Worm (Caenorhabditis elegans): ENCODE results near the gene T26C11.9.

The T26C11.9 gene

DNA sequence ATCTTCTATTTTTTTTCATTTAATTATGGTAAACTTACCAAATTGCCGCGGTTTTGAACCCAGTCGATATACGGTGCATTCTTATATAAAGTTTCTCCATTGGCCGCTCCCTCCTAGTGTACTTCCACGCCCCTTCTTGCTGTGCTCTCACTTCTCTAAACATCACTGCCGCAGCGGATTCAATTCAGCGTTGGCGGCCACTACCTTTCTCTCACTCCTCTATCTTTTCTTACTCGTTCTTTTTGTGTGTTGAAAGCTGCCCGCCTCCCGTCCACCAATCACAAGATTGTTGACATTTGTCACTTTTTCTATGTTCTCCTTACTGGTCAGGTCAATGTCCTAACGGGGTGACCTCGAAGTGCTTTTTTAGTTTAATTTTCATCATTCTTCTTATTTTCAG lies 17.3 kb upstream of the T26C11.9 start:
- TF ChIP-seq nfya-1 (tag; optimal IDR thresholded peaks at IDR 0.05; ENCODE audit: insufficient read depth): peak; percentile 99
- peak; percentile 14 for TF ChIP-seq ceh-28 (tag; optimal IDR thresholded peaks at IDR 0.05)
- TF ChIP-seq pha-4 (tag; optimal IDR thresholded peaks at IDR 0.05): peak; percentile 86
- TF ChIP-seq ama-1 (optimal IDR thresholded peaks at IDR 0.05): no peak

DNA sequence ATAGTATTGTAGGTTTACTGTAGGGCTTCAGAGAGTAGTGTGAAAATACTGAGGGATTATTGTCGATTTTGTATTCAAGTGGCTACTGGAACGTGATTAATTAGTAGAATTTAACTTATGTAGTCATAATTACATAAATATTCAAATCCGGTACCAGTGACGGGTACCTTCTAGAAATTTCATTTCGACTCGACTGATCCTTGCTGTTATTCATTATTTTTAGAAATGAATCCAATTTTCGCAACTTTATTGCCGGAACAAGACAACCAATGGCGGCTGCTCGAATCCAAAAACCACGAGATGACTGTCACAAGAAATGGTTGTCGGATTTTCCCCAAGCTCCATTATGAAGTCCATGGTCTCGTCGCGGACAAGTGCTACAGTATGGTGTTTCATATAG lies 11.3 kb upstream of the T26C11.9 start, which contains the start of gene tbx-41:
tbx-41 (plus strand) TSS at position 301 of the 400 bp plus-strand sequence.
- no peak for TF ChIP-seq lin-15B (tag; optimal IDR thresholded peaks at IDR 0.05)
- no peak for TF ChIP-seq ceh-9 (tag; optimal IDR thresholded peaks at IDR 0.05)
- no peak for TF ChIP-seq nhr-67 (tag; optimal IDR thresholded peaks at IDR 0.05)
- TF ChIP-seq aly-2 (tag; optimal IDR thresholded peaks at IDR 0.05): no peak
- TF ChIP-seq mdl-1 (tag; optimal IDR thresholded peaks at IDR 0.05): no peak
- TF ChIP-seq nfya-1 (tag; optimal IDR thresholded peaks at IDR 0.05; ENCODE audit: insufficient read depth): no peak
- no peak for TF ChIP-seq nhr-28 (tag; optimal IDR thresholded peaks at IDR 0.05)
- TF ChIP-seq zag-1 (tag; optimal IDR thresholded peaks at IDR 0.05): no peak
- TF ChIP-seq elt-3 (tag; optimal IDR thresholded peaks at IDR 0.05): no peak
- no peak for TF ChIP-seq unc-39 (tag; optimal IDR thresholded peaks at IDR 0.05)
- TF ChIP-seq fkh-10 (GFP tag; optimal IDR thresholded peaks at IDR 0.05): no peak
- no peak for TF ChIP-seq unc-62 (GFP tag; optimal IDR thresholded peaks at IDR 0.05)
- no peak for TF ChIP-seq ZK546.5 (tag; optimal IDR thresholded peaks at IDR 0.05)
- TF ChIP-seq nhr-25 (tag; optimal IDR thresholded peaks at IDR 0.05): no peak
- TF ChIP-seq nhr-12 (tag; optimal IDR thresholded peaks at IDR 0.05): no peak

DNA sequence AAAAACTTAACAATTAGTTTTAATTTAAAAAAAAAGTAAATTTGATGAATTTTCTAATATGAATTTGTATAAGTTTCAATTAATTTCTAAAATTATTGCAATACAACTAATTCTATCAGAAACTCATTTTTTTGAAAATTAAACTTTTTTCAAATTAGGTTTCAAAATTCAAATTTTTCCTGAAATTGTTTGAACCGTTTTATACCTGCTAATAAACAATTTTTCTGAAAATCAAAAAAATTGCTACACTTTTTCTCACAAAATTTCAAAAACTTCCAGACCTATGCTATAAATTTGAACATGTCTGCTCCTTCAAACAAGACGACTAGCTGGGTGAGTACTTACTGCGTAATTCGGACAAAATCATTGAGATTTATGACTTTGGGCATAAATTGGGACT lies 6.8 kb upstream of the T26C11.9 start, which contains the start of gene T26C11.8:
T26C11.8 (plus strand) TSS at position 301 of the 400 bp plus-strand sequence.
- TF ChIP-seq fkh-2 (tag; optimal IDR thresholded peaks at IDR 0.05): no peak
- TF ChIP-seq unc-62 (GFP tag; optimal IDR thresholded peaks at IDR 0.05): no peak
- no peak for TF ChIP-seq nhr-28 (tag; optimal IDR thresholded peaks at IDR 0.05)
- TF ChIP-seq ceh-9 (tag; optimal IDR thresholded peaks at IDR 0.05): no peak

ce11 chrX:1858616-1859015 lies 5.0 kb upstream of the T26C11.9 start:
- no peak for TF ChIP-seq aly-2 (tag; optimal IDR thresholded peaks at IDR 0.05)
- peak; percentile 68 for TF ChIP-seq lsy-12 (tag; optimal IDR thresholded peaks at IDR 0.05)
- TF ChIP-seq elt-1 (tag; optimal IDR thresholded peaks at IDR 0.05): no peak
- TF ChIP-seq tbx-2 (tag; optimal IDR thresholded peaks at IDR 0.05): peak; percentile 61
- TF ChIP-seq snpc-4 (tag; optimal IDR thresholded peaks at IDR 0.05): no peak
- TF ChIP-seq nhr-43 (tag; optimal IDR thresholded peaks at IDR 0.05; ENCODE audit: poor library complexity, severe bottlenecking): peak; percentile 67
- TF ChIP-seq pha-4 (tag; optimal IDR thresholded peaks at IDR 0.05): peak; percentile 37
- no peak for TF ChIP-seq skn-1 (tag; optimal IDR thresholded peaks at IDR 0.05)
- no peak for TF ChIP-seq elt-3 (tag; optimal IDR thresholded peaks at IDR 0.05)
- no peak for TF ChIP-seq eor-1 (tag; optimal IDR thresholded peaks at IDR 0.05)
- peak; percentile 61 for TF ChIP-seq hmg-11 (tag; optimal IDR thresholded peaks at IDR 0.05)
- peak; percentile 36 for TF ChIP-seq nfya-1 (tag; optimal IDR thresholded peaks at IDR 0.05; ENCODE audit: insufficient read depth)
- peak; percentile 6 for TF ChIP-seq nhr-23 (tag; optimal IDR thresholded peaks at IDR 0.05)
- TF ChIP-seq nhr-28 (tag; optimal IDR thresholded peaks at IDR 0.05): no peak
- TF ChIP-seq ceh-28 (tag; optimal IDR thresholded peaks at IDR 0.05): peak; percentile 33
- no peak for TF ChIP-seq ztf-11 (tag; optimal IDR thresholded peaks at IDR 0.05)
- TF ChIP-seq jun-1 (tag; optimal IDR thresholded peaks at IDR 0.05): peak; percentile 3
- TF ChIP-seq elt-2 (tag; optimal IDR thresholded peaks at IDR 0.05): peak; percentile 16
- no peak for TF ChIP-seq lin-39 (tag; optimal IDR thresholded peaks at IDR 0.05)

- TF ChIP-seq ceh-16 (tag; optimal IDR thresholded peaks at IDR 0.05) (no peak), skn-1 (tag; optimal IDR thresholded peaks at IDR 0.05) (no peak), pqm-1 (tag; optimal IDR thresholded peaks at IDR 0.05) (no peak), nhr-43 (tag; optimal IDR thresholded peaks at IDR 0.05; ENCODE audit: poor library complexity, severe bottlenecking) (no peak), nhr-67 (tag; optimal IDR thresholded peaks at IDR 0.05) (no peak), pha-4 (tag; optimal IDR thresholded peaks at IDR 0.05) (no peak), snpc-4 (tag; optimal IDR thresholded peaks at IDR 0.05) (no peak), R02D3.7 (tag; optimal IDR thresholded peaks at IDR 0.05) (no peak), mdl-1 (tag; optimal IDR thresholded peaks at IDR 0.05) (no peak), unc-39 (tag; optimal IDR thresholded peaks at IDR 0.05) (no peak), fkh-2 (tag; optimal IDR thresholded peaks at IDR 0.05) (no peak), nhr-11 (tag; optimal IDR thresholded peaks at IDR 0.05) (no peak), jun-1 (tag; optimal IDR thresholded peaks at IDR 0.05) (no peak), lin-39 (tag; optimal IDR thresholded peaks at IDR 0.05) (no peak), elt-2 (tag; optimal IDR thresholded peaks at IDR 0.05) (no peak), sea-2 (GFP tag; optimal IDR thresholded peaks at IDR 0.05) (no peak), ztf-11 (tag; optimal IDR thresholded peaks at IDR 0.05) (no peak), nhr-237 (tag; optimal IDR thresholded peaks at IDR 0.05) (no peak), nfya-1 (tag; optimal IDR thresholded peaks at IDR 0.05; ENCODE audit: insufficient read depth) (no peak), lsy-12 (tag; optimal IDR thresholded peaks at IDR 0.05) (no peak)
Observed at ce11 chrX:1857777-1858176, 4.1 kb upstream of the T26C11.9 start.

Data from whole organism, L3 larva.